Fruit fly (Drosophila melanogaster): ENCODE data around the gene pigeon.

Gene pigeon

dm6 chr2L:19158005-19158666 lies 27.7 kb upstream of the pigeon start (continued):
- TF ChIP-seq ERR (GFP tag; optimal IDR thresholded peaks at IDR 0.05) = no peak
- TF ChIP-seq CG43689 (GFP tag; IDR thresholded peaks at IDR 0.05) = no peak
- peak; percentile 4 for TF ChIP-seq HHEX (GFP tag; optimal IDR thresholded peaks at IDR 0.05)
- no peak for TF ChIP-seq sna (GFP tag; IDR thresholded peaks at IDR 0.05; ENCODE audit: partially characterized antibody)
- peak; percentile 67 for TF ChIP-seq B-H2 (GFP tag; optimal IDR thresholded peaks at IDR 0.05)
- no peak for TF ChIP-seq zen2 (GFP tag; IDR thresholded peaks at IDR 0.05; ENCODE audit: partially characterized antibody)
- TF ChIP-seq HLH4C (GFP tag; IDR thresholded peaks at IDR 0.05; ENCODE audit: partially characterized antibody) = 0 out of 3 replicates have a peak, but pooled peaks have one; percentile 16
- no peak for TF ChIP-seq CG8478 (optimal IDR thresholded peaks at IDR 0.05)
- no peak for TF ChIP-seq ab (GFP tag; optimal IDR thresholded peaks at IDR 0.05)
- peak; percentile 48 for TF ChIP-seq CG30020 (tag; optimal IDR thresholded peaks at IDR 0.05)
- no peak for TF ChIP-seq CoRest (tag; optimal IDR thresholded peaks at IDR 0.05)
- TF ChIP-seq CG12104 (GFP tag; optimal IDR thresholded peaks at IDR 0.05) = no peak
- peak; percentile 39; the same call in 1 of the 3 replicates for TF ChIP-seq otp (GFP tag; IDR thresholded peaks at IDR 0.05)
- TF ChIP-seq gem (tag; optimal IDR thresholded peaks at IDR 0.05) = peak; percentile 37
- no peak for TF ChIP-seq toy (GFP tag; IDR thresholded peaks at IDR 0.05)
- TF ChIP-seq CG11456 (GFP tag; IDR thresholded peaks at IDR 0.05) = peak; percentile 28; the same call in 1 of the 3 replicates
- peak; percentile 63 for TF ChIP-seq gro (GFP tag; optimal IDR thresholded peaks at IDR 0.05)
- TF ChIP-seq Ets97D (GFP tag; optimal IDR thresholded peaks at IDR 0.05) = no peak
- TF ChIP-seq caup (GFP tag; optimal IDR thresholded peaks at IDR 0.05; ENCODE audit: severe bottlenecking) = peak; percentile 56
- peak; percentile 34 for TF ChIP-seq phol (tag; optimal IDR thresholded peaks at IDR 0.05)
- TF ChIP-seq bsh (GFP tag; optimal IDR thresholded peaks at IDR 0.05) = peak in 1 of 2 experiments; percentile 37
- no peak for TF ChIP-seq CG7786 (GFP tag; optimal IDR thresholded peaks at IDR 0.05)
- no peak for TF ChIP-seq ase (GFP tag; IDR thresholded peaks at IDR 0.05)
- no peak for TF ChIP-seq tio (GFP tag; optimal IDR thresholded peaks at IDR 0.05)
- no peak for TF ChIP-seq eve (GFP tag; optimal IDR thresholded peaks at IDR 0.05)
- no peak for TF ChIP-seq CG15073 (GFP tag; optimal IDR thresholded peaks at IDR 0.05)
- TF ChIP-seq fru (optimal IDR thresholded peaks at IDR 0.05) = no peak
- TF ChIP-seq NC2β (GFP tag; optimal IDR thresholded peaks at IDR 0.05) = no peak
- TF ChIP-seq CG7928 (GFP tag; optimal IDR thresholded peaks at IDR 0.05) = no peak
- no peak for TF ChIP-seq CG32772 (GFP tag; IDR thresholded peaks at IDR 0.05)
- no peak for TF ChIP-seq CG1602 (GFP tag; optimal IDR thresholded peaks at IDR 0.05)
- TF ChIP-seq Ptx1 (GFP tag; IDR thresholded peaks at IDR 0.05) = no peak
- TF ChIP-seq Deaf1 (tag; optimal IDR thresholded peaks at IDR 0.05) = peak; percentile 86
- TF ChIP-seq Doc2 (GFP tag; IDR thresholded peaks at IDR 0.05) = no peak
- no peak; the same call in 2 of the 3 replicates for TF ChIP-seq knrl (GFP tag; IDR thresholded peaks at IDR 0.05; ENCODE audit: partially characterized antibody)
- TF ChIP-seq sug (tag; optimal IDR thresholded peaks at IDR 0.05) = peak; percentile 56
- peak; percentile 66 for TF ChIP-seq CG17829 (tag; optimal IDR thresholded peaks at IDR 0.05)
- TF ChIP-seq bcd (GFP tag; optimal IDR thresholded peaks at IDR 0.05) = no peak
- peak; percentile 55; the same call in 2 of the 3 replicates for TF ChIP-seq CG2199 (GFP tag; IDR thresholded peaks at IDR 0.05)
- peak; percentile 32; the same call in 1 of the 2 replicates for TF ChIP-seq CG32767 (GFP tag; IDR thresholded peaks at IDR 0.05)
- TF ChIP-seq CG7357 (GFP tag; IDR thresholded peaks at IDR 0.05) = no peak
- TF ChIP-seq Dad (GFP tag; optimal IDR thresholded peaks at IDR 0.05) = no peak
- TF ChIP-seq dimm (GFP tag; IDR thresholded peaks at IDR 0.05) = no peak
- TF ChIP-seq Hey (tag; optimal IDR thresholded peaks at IDR 0.05) = peak; percentile 5
- TF ChIP-seq wdn (GFP tag; IDR thresholded peaks at IDR 0.05) = no peak
- no peak for TF ChIP-seq Ets65A (GFP tag)
- TF ChIP-seq CG5245 (GFP tag; optimal IDR thresholded peaks at IDR 0.05) = no peak
- peak; percentile 64 for TF ChIP-seq CG13296 (GFP tag; optimal IDR thresholded peaks at IDR 0.05)
- no peak for TF ChIP-seq Gug (GFP tag; IDR thresholded peaks at IDR 0.05)
- no peak for TF ChIP-seq Nf-YA (GFP tag; IDR thresholded peaks at IDR 0.05)
- TF ChIP-seq CG2202 (tag; optimal IDR thresholded peaks at IDR 0.05) = peak; percentile 8
